Fruit fly (Drosophila melanogaster) whole organism, wandering third instar larva: Measurements from ENCODE around the gene Rpn11.

Experiments used
- Abd-B ChIP-seq: fragments of >200 bp; optimal IDR thresholded peaks from 2 replicates; lab custom pipeline; 2017; ENCODE audit warnings: missing biosample characterization, missing genetic modification characterization
- br ChIP-seq: fragments of 200-800 bp; sonication (Bioruptor generic); optimal IDR thresholded peaks from 2 replicates; lab custom pipeline; 2016; ENCODE audit warnings: missing biosample characterization, missing genetic modification characterization
- usp ChIP-seq: fragments of >200 bp; optimal IDR thresholded peaks from 2 replicates; lab custom pipeline; 2017; ENCODE audit warnings: missing biosample characterization, missing genetic modification characterization

DNA sequence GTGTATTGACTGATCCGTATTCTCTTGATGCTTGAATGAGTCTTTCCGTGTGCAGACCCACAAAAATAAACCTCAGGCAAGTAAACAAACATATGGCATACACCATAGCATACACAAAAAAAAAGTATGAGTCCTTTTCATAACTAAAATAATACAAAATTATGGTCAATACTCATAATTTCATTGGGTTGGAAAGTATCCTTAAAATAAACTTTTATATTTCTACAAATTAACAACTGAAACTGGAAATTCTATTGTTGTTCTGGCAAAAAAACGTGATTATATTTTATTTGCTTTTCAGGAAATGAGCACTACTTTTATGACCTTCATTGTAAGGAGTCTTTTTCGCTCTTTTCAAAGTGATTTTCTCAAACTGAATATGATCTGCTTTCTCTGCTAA, 17.5 kb downstream of the Rpn11 start:
- no peak for TF ChIP-seq Abd-B (GFP tag; lab: Kevin White, UChicago)
- TF ChIP-seq usp (GFP tag; lab: Kevin White, UChicago), result no peak
- TF ChIP-seq br, result no peak
